Fruit fly (Drosophila melanogaster) whole organism, embryonic: ENCODE data around the gene Jhbp11.

ENCODE experiments used
- CG10654 ChIP-seq: fragments of 200-800 bp; sonication (Bioruptor generic); optimal IDR thresholded peaks from 2 replicates; lab custom pipeline; 2016; ENCODE audit warnings: missing biosample characterization, missing genetic modification characterization
- CG14965 ChIP-seq: fragments of 200-800 bp; sonication (Bioruptor generic); optimal IDR thresholded peaks from 2 replicates; lab custom pipeline; 2016; ENCODE audit warnings: missing biosample characterization, missing genetic modification characterization, borderline replicate concordance
- CG1792 ChIP-seq: fragments of 200-800 bp; sonication (Bioruptor generic); optimal IDR thresholded peaks from 2 replicates; lab custom pipeline; 2016; ENCODE audit warnings: missing biosample characterization, missing genetic modification characterization
- CG8478 ChIP-seq: fragments of >200 bp; optimal IDR thresholded peaks from 2 replicates; lab custom pipeline; 2018
- Eip74EF ChIP-seq, 2 experiments: fragments of 200-800 bp in 1 of 2; fragments of >200 bp in 1 of 2; sonication (Bioruptor generic) in 1 of 2; optimal IDR thresholded peaks; 2 replicates each; lab custom pipeline; 2017 to 2019; ENCODE audit warnings: missing biosample characterization in 2 of 2, missing genetic modification characterization in 2 of 2, mild to moderate bottlenecking in 1 of 2, moderate library complexity in 1 of 2
- odd ChIP-seq: fragments of 200-800 bp; sonication (Bioruptor generic); optimal IDR thresholded peaks from 2 replicates; lab custom pipeline; 2017; ENCODE audit warnings: missing biosample characterization, mild to moderate bottlenecking, missing genetic modification characterization
- pan ChIP-seq, 4 experiments: fragments of >200 bp in 3 of 4; fragments of 200-800 bp in 1 of 4; sonication (Bioruptor generic) in 1 of 4; optimal IDR thresholded peaks in 3 of 4; IDR thresholded peaks in 1 of 4; 2 replicates each; pipeline versions ENCODE4 v1.3.6 to Lab custom; 2017 to 2022; ENCODE audit warnings: missing biosample characterization in 2 of 4, missing genetic modification characterization in 2 of 4, mixed read lengths in 1 of 4
- pho ChIP-seq: fragments of 200-800 bp; sonication (Bioruptor generic); optimal IDR thresholded peaks from 2 replicates; lab custom pipeline; 2016; ENCODE audit warnings: missing biosample characterization, missing genetic modification characterization
- stwl ChIP-seq: fragments of 200-800 bp; sonication (Bioruptor generic); optimal IDR thresholded peaks from 3 replicates; lab custom pipeline; 2018; ENCODE audit warnings: missing biosample characterization, mild to moderate bottlenecking, missing genetic modification characterization, moderate library complexity
- tio ChIP-seq: fragments of 200-800 bp; sonication (Bioruptor generic); optimal IDR thresholded peaks from 2 replicates; lab custom pipeline; 2017; ENCODE audit warnings: missing biosample characterization, missing genetic modification characterization, inconsistent platforms
- usp ChIP-seq: fragments of >200 bp; optimal IDR thresholded peaks from 2 replicates; lab custom pipeline; 2017; ENCODE audit warnings: missing biosample characterization, missing genetic modification characterization

DNA sequence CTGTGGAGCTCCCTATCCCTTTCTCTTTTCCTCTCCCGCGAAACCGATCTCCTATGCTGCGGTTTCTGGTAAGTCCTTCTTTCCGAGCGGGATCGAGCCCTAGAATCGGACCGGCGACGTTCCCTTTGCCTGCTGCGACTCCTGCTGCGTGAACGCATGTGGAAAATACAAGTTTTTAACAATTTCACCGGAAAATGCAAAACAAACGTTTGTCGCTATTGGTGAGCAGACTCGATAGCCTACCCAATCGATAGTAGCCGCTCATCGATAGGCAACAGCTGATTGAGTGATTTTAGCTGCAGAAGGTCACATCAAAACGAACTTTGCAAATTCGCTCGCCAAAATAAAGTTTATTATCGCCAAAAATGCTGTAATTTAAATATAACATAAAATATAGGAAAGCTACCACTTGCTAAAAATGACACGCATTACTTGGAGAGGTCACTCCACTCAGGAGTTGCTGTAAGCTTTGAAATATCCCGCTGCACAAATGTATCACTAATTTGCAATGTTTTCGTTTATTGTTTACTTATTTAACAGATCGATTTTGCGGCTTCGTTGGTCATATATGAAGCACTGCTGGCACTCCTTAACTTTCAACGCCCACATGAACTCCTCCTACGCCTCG lies 15.5 kb downstream of the Jhbp11 start, which contains the start of the genes CG6066 and CG5880:
- TF ChIP-seq CG10654 (GFP tag; lab: Kevin White, UChicago) (no peak), stwl (tag; lab: Kevin White, UChicago) (peak; percentile 74), tio (GFP tag; lab: Kevin White, UChicago) (no peak), CG1792 (GFP tag; lab: Kevin White, UChicago) (no peak), pho (GFP tag; lab: Kevin White, UChicago) (no peak), usp (no peak), odd (GFP tag; lab: Kevin White, UChicago) (no peak), pan (optimal IDR thresholded peaks at IDR 0.05; lab: Kevin White, UChicago) (no peak), pan (GFP tag; optimal IDR thresholded peaks at IDR 0.05 in 1 of 2, IDR thresholded peaks at IDR 0.05 in 1 of 2) (no peak), Eip74EF (GFP tag; optimal IDR thresholded peaks at IDR 0.05; lab: Kevin White, UChicago) (no peak), CG8478 (lab: Kevin White, UChicago) (no peak), CG14965 (GFP tag; lab: Kevin White, UChicago) (no peak)
